Fruit fly (Drosophila melanogaster) whole organism, adult: Measurements from ENCODE around the gene kirre.

Experiments used
- Mnt ChIP-seq: fragments of 200-800 bp; sonication (Bioruptor generic); optimal IDR thresholded peaks from 2 replicates; lab custom pipeline; 2016; ENCODE audit warnings: missing biosample characterization, mild to moderate bottlenecking, missing genetic modification characterization
- cnc ChIP-seq, 2 experiments: fragments of >200 bp; optimal IDR thresholded peaks; 2 replicates each; lab custom pipeline; 2017

dm6 chrX:3143235-3144030 is 403.2 kb downstream of the kirre start:
- TF ChIP-seq Mnt (GFP tag; lab: Kevin White, UChicago), result no peak
- no peak for TF ChIP-seq cnc (optimal IDR thresholded peaks at IDR 0.05; lab: Kevin White, UChicago)
